Worm (Caenorhabditis elegans) whole organism, young adult: Measurements from ENCODE around the gene C39F7.1.

Experiments
- B0019.2 ChIP-seq: fragments of 200-800 bp; sonication (Bioruptor generic); conservative IDR thresholded peaks from 2 replicates; pipeline ENCODE4 v1.3.6; 2022; ENCODE audit warnings: missing genetic modification reagents, missing genetic modification characterization, missing compliant biosample characterization
- B0261.1 ChIP-seq: sonication (generic microtip); optimal IDR thresholded peaks from 2 replicates; lab custom pipeline; 2016; ENCODE audit warnings: mild to moderate bottlenecking, missing genetic modification characterization, moderate library complexity, missing compliant biosample characterization
- B0336.3 ChIP-seq: fragments of 200-800 bp; sonication (Bioruptor generic); IDR thresholded peaks from 2 replicates; pipeline ENCODE4 v1.3.6; 2022; ENCODE audit warnings: missing genetic modification characterization, missing compliant biosample characterization
- D2030.7 ChIP-seq: fragments of 200-800 bp; sonication (Bioruptor generic); IDR thresholded peaks from 2 replicates; pipeline ENCODE4 v1.3.6; 2022; ENCODE audit warnings: missing genetic modification reagents, missing genetic modification characterization, missing compliant biosample characterization
- F10E7.11 ChIP-seq: sonication (generic microtip); optimal IDR thresholded peaks from 2 replicates; lab custom pipeline; 2017; ENCODE audit warnings: mild to moderate bottlenecking, missing genetic modification characterization, moderate library complexity, missing compliant biosample characterization
- F39B2.1 ChIP-seq: fragments of 200-800 bp; sonication (Bioruptor generic); IDR thresholded peaks from 2 replicates; pipeline ENCODE4 v1.3.6; 2022; ENCODE audit warnings: missing genetic modification reagents, missing genetic modification characterization, missing compliant biosample characterization
- Y53G8AR.9 ChIP-seq: fragments of 200-800 bp; sonication (Bioruptor generic); conservative IDR thresholded peaks from 2 replicates; pipeline ENCODE4 v1.3.6; 2022; ENCODE audit warnings: missing genetic modification reagents, missing genetic modification characterization, missing compliant biosample characterization
- aptf-3 ChIP-seq: fragments of 200-800 bp; sonication (Bioruptor generic); IDR thresholded peaks from 2 replicates; pipeline ENCODE4 v1.3.6; 2022; ENCODE audit warnings: missing genetic modification characterization, missing compliant biosample characterization
- athp-1 ChIP-seq: sonication (generic microtip); optimal IDR thresholded peaks from 2 replicates; lab custom pipeline; 2017; ENCODE audit warnings: mild to moderate bottlenecking, missing genetic modification characterization, missing compliant biosample characterization
- bed-1 ChIP-seq: fragments of 200-800 bp; sonication (Bioruptor generic); IDR thresholded peaks from 2 replicates; pipeline ENCODE4 v1.3.6; 2022; ENCODE audit warnings: missing genetic modification reagents, missing genetic modification characterization, missing compliant biosample characterization
- ceh-40 ChIP-seq: fragments of 200-800 bp; sonication (Bioruptor generic); IDR thresholded peaks from 2 replicates; pipeline ENCODE4 v1.3.6; 2022; ENCODE audit warnings: missing genetic modification characterization, missing compliant biosample characterization
- ceh-79 ChIP-seq: sonication (generic microtip); optimal IDR thresholded peaks from 2 replicates; lab custom pipeline; 2017; ENCODE audit warnings: mild to moderate bottlenecking, missing genetic modification characterization, missing compliant biosample characterization
- dox-1 ChIP-seq: fragments of 200-800 bp; sonication (Bioruptor generic); IDR thresholded peaks from 2 replicates; pipeline ENCODE4 v1.3.6; 2022; ENCODE audit warnings: missing genetic modification reagents, missing genetic modification characterization, missing compliant biosample characterization
- dpl-1 ChIP-seq: fragments of 150-350 bp; optimal IDR thresholded peaks from 2 replicates; lab custom pipeline; 2014; ENCODE audit warnings: missing biosample characterization, missing genetic modification reagents, missing genetic modification characterization
- egl-44 ChIP-seq: fragments of 200-800 bp; sonication (Bioruptor generic); IDR thresholded peaks from 2 replicates; pipeline ENCODE4 v1.3.6; 2022; ENCODE audit warnings: missing genetic modification reagents, missing genetic modification characterization, missing compliant biosample characterization
- ekl-4 ChIP-seq: fragments of 200-800 bp; sonication (Bioruptor generic); IDR thresholded peaks from 2 replicates; pipeline ENCODE4 v1.3.6; 2022; ENCODE audit warnings: missing genetic modification reagents, missing genetic modification characterization, missing compliant biosample characterization
- ets-4 ChIP-seq: fragments of 200-800 bp; sonication (Bioruptor generic); optimal IDR thresholded peaks from 2 replicates; lab custom pipeline; 2018; ENCODE audit warnings: mild to moderate bottlenecking, missing genetic modification characterization, missing compliant biosample characterization
- fkh-3 ChIP-seq: sonication (generic microtip); optimal IDR thresholded peaks from 2 replicates; lab custom pipeline; 2016; ENCODE audit warnings: mild to moderate bottlenecking, missing genetic modification characterization, missing compliant biosample characterization
- him-1 ChIP-seq: sonication (generic microtip); optimal IDR thresholded peaks from 2 replicates; lab custom pipeline; 2016; ENCODE audit warnings: missing genotype, missing genetic modification reagents, missing genetic modification characterization, missing compliant biosample characterization
- hlh-12 ChIP-seq: sonication (generic microtip); optimal IDR thresholded peaks from 2 replicates; lab custom pipeline; 2016; ENCODE audit warnings: missing genetic modification characterization, missing compliant biosample characterization
- lag-1 ChIP-seq: fragments of 200-800 bp; sonication (Bioruptor generic); IDR thresholded peaks from 2 replicates; pipeline ENCODE4 v1.3.6; 2022; ENCODE audit warnings: missing genetic modification reagents, missing genetic modification characterization, missing compliant biosample characterization
- let-526 ChIP-seq: fragments of 200-800 bp; sonication (Bioruptor generic); IDR thresholded peaks from 2 replicates; pipeline ENCODE4 v1.3.6; 2022; ENCODE audit warnings: missing genetic modification reagents, missing genetic modification characterization, missing compliant biosample characterization
- lin-26 ChIP-seq: fragments of 200-800 bp; sonication (Bioruptor generic); IDR thresholded peaks from 2 replicates; pipeline ENCODE4 v1.3.6; 2022; ENCODE audit warnings: missing genetic modification reagents, missing genetic modification characterization, missing compliant biosample characterization
- lin-35 ChIP-seq, 3 experiments: fragments of 150-350 bp in 2 of 3; sonication (generic microtip) in 1 of 3; optimal IDR thresholded peaks; 2 replicates each; lab custom pipeline; 2014 to 2018; ENCODE audit warnings: missing biosample characterization in 3 of 3, missing genetic modification characterization in 3 of 3, missing genetic modification reagents in 3 of 3
- lsl-1 ChIP-seq: fragments of 200-800 bp; sonication (Bioruptor generic); optimal IDR thresholded peaks from 2 replicates; lab custom pipeline; 2018; ENCODE audit warnings: mild to moderate bottlenecking, missing genetic modification characterization, moderate library complexity, missing compliant biosample characterization
- mcd-1 ChIP-seq: fragments of 200-800 bp; sonication (Bioruptor generic); IDR thresholded peaks from 2 replicates; pipeline ENCODE4 v1.3.6; 2022; ENCODE audit warnings: missing genetic modification reagents, missing genetic modification characterization, missing compliant biosample characterization
- pbrm-1 ChIP-seq: fragments of 200-800 bp; sonication (Bioruptor generic); IDR thresholded peaks from 2 replicates; pipeline ENCODE4 v1.3.6; 2022; ENCODE audit warnings: missing genetic modification reagents, missing genetic modification characterization, missing compliant biosample characterization
- rcor-1 ChIP-seq: fragments of 200-800 bp; sonication (Bioruptor generic); IDR thresholded peaks from 2 replicates; pipeline ENCODE4 v1.3.6; 2022; ENCODE audit warnings: missing genetic modification reagents, missing genetic modification characterization, missing compliant biosample characterization
- rec-8 ChIP-seq, 2 experiments: sonication (generic microtip); optimal IDR thresholded peaks; 2 replicates each; lab custom pipeline; 2016; ENCODE audit warnings: mild to moderate bottlenecking in 2 of 2, missing genetic modification characterization in 2 of 2, missing genetic modification reagents in 2 of 2, missing genotype in 2 of 2, missing biosample characterization in 1 of 2, missing compliant biosample characterization in 1 of 2, moderate library complexity in 1 of 2
- rpc-1 ChIP-seq, 2 experiments: fragments of 150-350 bp in 1 of 2; sonication (generic microtip) in 1 of 2; optimal IDR thresholded peaks; 2 replicates each; lab custom pipeline; 2014 to 2018; ENCODE audit warnings: missing biosample characterization in 1 of 2, missing genetic modification characterization in 1 of 2, missing genetic modification reagents in 1 of 2, missing genotype in 1 of 2
- sdz-38 ChIP-seq: sonication (generic microtip); optimal IDR thresholded peaks from 2 replicates; lab custom pipeline; 2016; ENCODE audit warnings: missing genotype, missing genetic modification characterization, missing compliant biosample characterization
- snpc-1.3 ChIP-seq: sonication (generic microtip); optimal IDR thresholded peaks from 2 replicates; lab custom pipeline; 2017; ENCODE audit warnings: missing genetic modification characterization, mild to moderate bottlenecking, missing compliant biosample characterization, antibody characterized with exemption, moderate library complexity, missing genotype, missing genetic modification reagents; ENCODE audit not compliant: insufficient read depth
- somi-1 ChIP-seq: fragments of 200-800 bp; sonication (Bioruptor generic); optimal IDR thresholded peaks from 2 replicates; lab custom pipeline; 2018; ENCODE audit warnings: mild to moderate bottlenecking, missing genetic modification characterization, missing compliant biosample characterization
- tbp1 ChIP-seq: fragments of 200-800 bp; sonication (Bioruptor generic); optimal IDR thresholded peaks from 2 replicates; lab custom pipeline; 2018; ENCODE audit warnings: mild to moderate bottlenecking, missing genetic modification characterization, missing compliant biosample characterization
- ztf-26 ChIP-seq: sonication (generic microtip); optimal IDR thresholded peaks from 2 replicates; lab custom pipeline; 2017; ENCODE audit warnings: missing genetic modification characterization, missing compliant biosample characterization
- ztf-28 ChIP-seq: fragments of 200-800 bp; sonication (Bioruptor generic); IDR thresholded peaks from 2 replicates; pipeline ENCODE4 v1.3.6; 2022; ENCODE audit warnings: missing genetic modification reagents, missing genetic modification characterization, missing compliant biosample characterization

C39F7.1 gene

DNA sequence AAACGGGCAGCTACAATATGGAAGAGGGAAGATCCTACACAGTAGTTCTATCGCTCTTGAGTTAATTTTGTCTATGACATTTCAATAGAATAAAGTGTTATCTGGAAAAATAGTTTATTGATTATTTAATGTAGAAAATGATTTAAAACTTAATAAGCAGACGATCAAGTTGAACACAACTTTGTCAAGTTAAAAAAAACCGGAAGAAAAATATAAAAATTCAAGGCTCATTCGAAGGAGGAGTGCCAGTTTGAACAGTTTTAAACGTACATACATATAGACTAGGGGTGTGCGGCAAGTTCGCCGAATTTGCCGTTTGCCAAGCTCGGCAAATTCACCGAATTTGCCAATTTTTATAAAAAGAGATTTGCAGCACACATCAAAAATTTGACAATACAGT, 39.1 kb downstream of the C39F7.1 start, which contains the start of gene egl-2:
Gene egl-2 (minus strand): TSS at position 101 of the 400 bp plus-strand sequence.
- TF ChIP-seq dox-1 = no peak
- no peak for TF ChIP-seq pbrm-1 (GFP tag; lab: Robert Waterston, UW)
- no peak for TF ChIP-seq ztf-26
- TF ChIP-seq dpl-1 = no peak
- TF ChIP-seq athp-1 (tag; lab: Kevin White, UChicago) = no peak
- TF ChIP-seq F39B2.1 (GFP tag; lab: Robert Waterston, UW) = no peak
- TF ChIP-seq B0019.2 (GFP tag; lab: Robert Waterston, UW) = no peak
- no peak for TF ChIP-seq rec-8 (tag; optimal IDR thresholded peaks at IDR 0.05; lab: Kevin White, UChicago)
- no peak for TF ChIP-seq D2030.7
- TF ChIP-seq somi-1 (GFP tag; lab: Kevin White, UChicago) = no peak
- TF ChIP-seq ceh-79 = no peak
- TF ChIP-seq bed-1 (GFP tag; lab: Robert Waterston, UW) = no peak
- TF ChIP-seq snpc-1.3 (tag; lab: Kevin White, UChicago) = no peak
- no peak for TF ChIP-seq egl-44 (GFP tag; lab: Robert Waterston, UW)
- TF ChIP-seq B0336.3 = no peak
- no peak for TF ChIP-seq ztf-28 (GFP tag; lab: Robert Waterston, UW)

DNA sequence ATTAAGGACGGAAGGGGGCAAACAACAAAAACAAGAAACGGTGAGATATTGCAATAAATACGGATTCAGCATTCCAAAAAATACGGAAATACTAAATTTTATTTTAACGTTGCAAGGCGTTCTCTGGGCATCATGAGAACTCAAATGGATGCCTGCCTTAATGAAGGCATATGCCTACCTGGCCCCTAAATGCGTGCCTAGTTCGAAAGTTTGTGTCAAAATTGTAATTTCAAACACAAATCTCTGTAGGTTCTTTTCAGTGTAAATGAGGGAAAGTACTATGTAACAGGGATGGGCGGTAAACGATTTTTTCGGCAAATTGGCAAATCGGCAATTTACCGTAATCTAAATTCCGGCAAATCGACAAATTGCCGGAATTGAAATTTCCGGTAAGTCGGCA, 41.9 kb downstream of the C39F7.1 start:
- TF ChIP-seq sdz-38 (no peak), snpc-1.3 (tag; lab: Kevin White, UChicago) (no peak), F10E7.11 (no peak)

DNA sequence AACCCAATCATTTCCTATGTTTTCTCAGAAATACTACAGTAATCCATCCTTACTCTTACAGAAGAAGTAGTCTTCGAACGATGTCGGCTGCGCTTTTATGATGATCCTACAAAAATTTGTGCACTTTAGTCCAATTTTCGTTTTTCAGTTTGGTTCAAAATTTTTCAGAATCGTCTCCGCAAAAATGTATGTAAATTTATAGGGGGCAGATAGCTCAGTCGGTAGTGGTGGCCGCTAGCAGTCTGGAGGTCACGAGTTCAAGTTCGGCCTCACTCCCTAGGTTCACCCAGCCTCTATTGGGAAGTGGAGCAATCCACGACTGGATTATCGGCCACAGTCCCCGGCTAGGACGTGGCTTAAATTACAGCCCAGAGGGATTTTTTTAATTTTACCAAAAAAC, 44.0 kb downstream of the C39F7.1 start:
- TF ChIP-seq rpc-1 (optimal IDR thresholded peaks at IDR 0.05; lab: Kevin White, UChicago) (peak; percentile 42), rpc-1 (tag; optimal IDR thresholded peaks at IDR 0.05; lab: Kevin White, UChicago) (peak; percentile 72), dox-1 (0 out of 2 replicates have a peak, but pooled peaks have one; percentile 37), aptf-3 (GFP tag; lab: Robert Waterston, UW) (0 out of 2 replicates have a peak, but pooled peaks have one; percentile 29), tbp1 (GFP tag; lab: Kevin White, UChicago) (peak; percentile 79), lin-26 (peak; percentile 37; the same call in 1 of the 2 replicates), mcd-1 (GFP tag; lab: Robert Waterston, UW) (peak; percentile 36; the same call in 1 of the 2 replicates), him-1 (tag; lab: Kevin White, UChicago) (peak; percentile 7), D2030.7 (0 out of 2 replicates have a peak, but pooled peaks have one; percentile 37), ekl-4 (0 out of 2 replicates have a peak, but pooled peaks have one; percentile 17), B0261.1 (peak; percentile 47)

DNA sequence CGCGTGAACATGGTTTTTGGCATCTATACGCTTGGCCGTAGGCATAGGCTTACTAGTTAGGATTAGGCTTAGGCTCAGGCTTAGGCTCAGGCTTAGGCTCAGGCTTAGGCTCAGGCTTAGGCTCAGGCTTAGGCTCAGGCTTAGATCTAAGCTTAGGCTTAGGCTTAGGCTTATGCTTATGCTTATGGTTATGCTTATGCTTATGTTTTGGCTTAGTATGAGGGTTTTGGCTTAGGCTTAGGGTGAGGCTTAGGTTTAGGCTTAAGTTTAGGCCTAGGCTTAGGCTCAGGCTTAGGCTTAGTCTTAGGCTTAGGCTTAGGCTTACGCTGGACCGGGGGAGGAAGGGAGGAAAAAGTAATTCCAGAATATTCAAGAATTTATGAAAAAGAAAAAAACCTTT, 45.7 kb downstream of the C39F7.1 start:
- no peak for TF ChIP-seq ceh-40 (GFP tag; lab: Robert Waterston, UW)
- TF ChIP-seq hlh-12 (tag; lab: Kevin White, UChicago) = no peak

DNA sequence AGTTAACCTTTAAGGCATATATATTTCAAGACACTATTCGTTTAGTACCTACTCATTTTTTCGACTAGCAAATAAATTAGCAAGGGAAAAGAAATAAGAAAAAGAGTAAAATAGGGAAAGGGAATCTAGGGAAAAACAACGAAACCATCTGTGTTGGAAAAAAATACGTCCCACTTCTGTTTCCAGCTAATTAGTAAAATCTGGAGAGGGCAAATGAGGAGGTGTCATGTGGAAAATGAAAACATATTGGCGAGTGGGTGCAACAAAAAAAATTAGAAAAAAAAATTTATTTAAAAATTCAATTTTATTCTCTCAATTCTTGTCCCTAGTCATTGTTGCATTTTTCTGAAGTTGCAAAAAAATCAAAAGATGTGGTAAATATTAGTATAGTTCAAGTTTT, 47.6 kb downstream of the C39F7.1 start:
- no peak for TF ChIP-seq fkh-3
- TF ChIP-seq lag-1 (GFP tag; lab: Robert Waterston, UW) = no peak
- TF ChIP-seq mcd-1 (GFP tag; lab: Robert Waterston, UW) = no peak
- TF ChIP-seq lin-35 (GFP tag; optimal IDR thresholded peaks at IDR 0.05; lab: Kevin White, UChicago) = no peak
- no peak for TF ChIP-seq rcor-1
- no peak for TF ChIP-seq ets-4 (GFP tag; lab: Kevin White, UChicago)
- no peak for TF ChIP-seq lsl-1 (GFP tag; lab: Kevin White, UChicago)
- TF ChIP-seq let-526 (GFP tag; lab: Robert Waterston, UW) = no peak
- TF ChIP-seq dox-1 = no peak
- no peak for TF ChIP-seq Y53G8AR.9 (GFP tag; lab: Robert Waterston, UW)
- TF ChIP-seq, all 124 proteins: peak for 0
